Worm (Caenorhabditis elegans): ENCODE data around the gene F39F10.5.
A peak's percentile ranks its signal among the peaks of the same experiment; 100 is the strongest.
"Not testable (repeated sequence)": the region's sequence is repeated elsewhere in the genome, so short reads cannot be mapped to it uniquely, and the experiment has no call there.

Gene F39F10.5

ce11 chrX:16913669-16914068, at the start of gene F39F10.5:
Gene F39F10.5, minus strand, starts transcription at chrX:16913769.
- not testable (repeated sequence) for TF ChIP-seq pros-1, ceh-18, K02D7.2 (tag; optimal IDR thresholded peaks at IDR 0.05)

ce11 chrX:16962640-16963039, 49.1 kb upstream of the F39F10.5 start:
- no peak for TF ChIP-seq ztf-16 (tag; optimal IDR thresholded peaks at IDR 0.05)
- peak; percentile 89 for TF ChIP-seq unc-42 (tag; optimal IDR thresholded peaks at IDR 0.05)
- TF ChIP-seq ceh-6 (GFP tag; optimal IDR thresholded peaks at IDR 0.05), result no peak
- no peak for TF ChIP-seq eyg-1 (tag; optimal IDR thresholded peaks at IDR 0.05)
- TF ChIP-seq ceh-34 (tag; optimal IDR thresholded peaks at IDR 0.05), result no peak

ce11 chrX:16961387-16961786, 47.8 kb upstream of the F39F10.5 start:
- no peak for TF ChIP-seq unc-3 (GFP tag; conservative IDR thresholded peaks at IDR 0.05)
- TF ChIP-seq unc-3 (tag; optimal IDR thresholded peaks at IDR 0.05), result peak; percentile 50
- TF ChIP-seq tbx-2 (tag; optimal IDR thresholded peaks at IDR 0.05), result peak; percentile 90
- peak; percentile 41 for TF ChIP-seq eyg-1 (tag; optimal IDR thresholded peaks at IDR 0.05)
- no peak for TF ChIP-seq che-1 (tag; optimal IDR thresholded peaks at IDR 0.05)
- no peak for TF ChIP-seq hlh-13 (GFP tag; optimal IDR thresholded peaks at IDR 0.05)
- TF ChIP-seq C38D4.7 (GFP tag; optimal IDR thresholded peaks at IDR 0.05), result no peak
- peak; percentile 33 for TF ChIP-seq hlh-8 (tag; optimal IDR thresholded peaks at IDR 0.05)
- peak; percentile 35 for TF ChIP-seq ceh-6 (GFP tag; optimal IDR thresholded peaks at IDR 0.05)
- no peak for TF ChIP-seq hlh-6 (tag; optimal IDR thresholded peaks at IDR 0.05)
- TF ChIP-seq madf-2 (tag; optimal IDR thresholded peaks at IDR 0.05), result peak; percentile 51
- TF ChIP-seq F13H6.1 (tag; optimal IDR thresholded peaks at IDR 0.05), result peak; percentile 50
- peak; percentile 5 for TF ChIP-seq sox-4 (tag; optimal IDR thresholded peaks at IDR 0.05)
- peak; percentile 46 for TF ChIP-seq unc-55 (GFP tag; optimal IDR thresholded peaks at IDR 0.05)
- TF ChIP-seq mec-3 (tag; optimal IDR thresholded peaks at IDR 0.05; ENCODE audit: borderline replicate concordance), result no peak
- peak; percentile 24 for TF ChIP-seq pqm-1 (tag; optimal IDR thresholded peaks at IDR 0.05)
- no peak for TF ChIP-seq ceh-30 (tag; optimal IDR thresholded peaks at IDR 0.05)
- TF ChIP-seq ceh-18 (tag; optimal IDR thresholded peaks at IDR 0.05), result peak; percentile 86
- no peak for TF ChIP-seq K09A11.1 (tag; optimal IDR thresholded peaks at IDR 0.05; ENCODE audit: insufficient read depth)
- no peak for TF ChIP-seq fax-1 (tag; optimal IDR thresholded peaks at IDR 0.05)
- 0 out of 2 replicates have a peak, but pooled peaks have one; percentile 5 for TF ChIP-seq sox-2 (GFP tag; IDR thresholded peaks at IDR 0.05)
- TF ChIP-seq Y22D7AL.16 (tag; optimal IDR thresholded peaks at IDR 0.05), result no peak
- no peak for TF ChIP-seq tbx-7 (tag; optimal IDR thresholded peaks at IDR 0.05)
- TF ChIP-seq T23F11.4 (GFP tag; optimal IDR thresholded peaks at IDR 0.05), result peak; percentile 59
- no peak for TF ChIP-seq pat-9 (tag; optimal IDR thresholded peaks at IDR 0.05)
- peak; percentile 49 for TF ChIP-seq elt-2 (tag; optimal IDR thresholded peaks at IDR 0.05)
- TF ChIP-seq ttx-3 (tag; optimal IDR thresholded peaks at IDR 0.05), result no peak
- no peak for TF ChIP-seq unc-86 (tag; optimal IDR thresholded peaks at IDR 0.05)
- peak; percentile 87 for TF ChIP-seq hlh-30 (tag; optimal IDR thresholded peaks at IDR 0.05; ENCODE audit: insufficient read depth)
- TF ChIP-seq ref-2 (tag; optimal IDR thresholded peaks at IDR 0.05), result peak; percentile 94
- no peak for TF ChIP-seq dmd-4 (tag; optimal IDR thresholded peaks at IDR 0.05; ENCODE audit: borderline replicate concordance)
- TF ChIP-seq ztf-16 (tag; optimal IDR thresholded peaks at IDR 0.05), result peak; percentile 17
- peak; percentile 85 for TF ChIP-seq sdc-2 (tag; optimal IDR thresholded peaks at IDR 0.05)
- TF ChIP-seq nfya-1 (tag; optimal IDR thresholded peaks at IDR 0.05), result peak; percentile 89
- TF ChIP-seq ahr-1 (tag; optimal IDR thresholded peaks at IDR 0.05), result no peak
- peak; percentile 66 for TF ChIP-seq pros-1 (tag; optimal IDR thresholded peaks at IDR 0.05)
- TF ChIP-seq K02D7.2 (tag; optimal IDR thresholded peaks at IDR 0.05), result no peak
- TF ChIP-seq ets-4 (tag; optimal IDR thresholded peaks at IDR 0.05), result no peak
- no peak for TF ChIP-seq lim-6 (tag; optimal IDR thresholded peaks at IDR 0.05)
- no peak for TF ChIP-seq pha-4 (tag; optimal IDR thresholded peaks at IDR 0.05)
- TF ChIP-seq ceh-2 (tag; optimal IDR thresholded peaks at IDR 0.05), result peak; percentile 32
- no peak for TF ChIP-seq nhr-11 (tag; optimal IDR thresholded peaks at IDR 0.05)
- no peak for TF ChIP-seq pag-3 (tag; optimal IDR thresholded peaks at IDR 0.05; ENCODE audit: borderline replicate concordance)
- no peak for TF ChIP-seq hlh-15 (tag; optimal IDR thresholded peaks at IDR 0.05)
- no peak for TF ChIP-seq pax-1 (tag; optimal IDR thresholded peaks at IDR 0.05)
- peak; percentile 83 for TF ChIP-seq ceh-19 (GFP tag; optimal IDR thresholded peaks at IDR 0.05)

All from whole organism, late embryonic.